Worm (Caenorhabditis elegans): ENCODE data around the gene W09G12.10.
"Not testable (repeated sequence)": the region's sequence is repeated elsewhere in the genome, so short reads cannot be mapped to it uniquely, and the experiment has no call there.

The W09G12.10 gene

DNA sequence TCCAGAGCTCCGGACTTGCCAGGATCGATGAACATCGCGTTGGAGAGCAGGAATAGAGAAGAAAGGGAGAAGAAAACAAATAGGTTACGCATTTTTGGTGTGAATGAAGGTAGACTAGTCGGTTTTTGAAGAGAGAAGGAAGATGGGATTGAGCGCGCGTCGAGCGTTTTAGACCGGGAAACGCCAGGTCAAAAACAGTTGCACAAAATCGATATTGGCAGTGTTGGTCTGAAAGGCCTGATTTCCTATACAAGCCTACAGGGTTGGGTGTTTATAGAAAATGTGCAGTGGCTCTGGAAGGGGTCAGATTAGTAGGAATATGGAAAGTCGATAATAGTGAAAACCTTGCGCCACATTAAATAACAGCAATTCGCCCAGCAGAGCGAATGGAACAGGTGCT, 16.2 kb downstream of the W09G12.10 start, which contains the start of gene dsl-2:
Gene dsl-2, minus strand, starts transcription at position 101 of the 400 bp plus-strand sequence.
- TF ChIP-seq rnt-1 (tag; optimal IDR thresholded peaks at IDR 0.05) (no peak), nhr-85 (tag) (peak; percentile 6)

DNA sequence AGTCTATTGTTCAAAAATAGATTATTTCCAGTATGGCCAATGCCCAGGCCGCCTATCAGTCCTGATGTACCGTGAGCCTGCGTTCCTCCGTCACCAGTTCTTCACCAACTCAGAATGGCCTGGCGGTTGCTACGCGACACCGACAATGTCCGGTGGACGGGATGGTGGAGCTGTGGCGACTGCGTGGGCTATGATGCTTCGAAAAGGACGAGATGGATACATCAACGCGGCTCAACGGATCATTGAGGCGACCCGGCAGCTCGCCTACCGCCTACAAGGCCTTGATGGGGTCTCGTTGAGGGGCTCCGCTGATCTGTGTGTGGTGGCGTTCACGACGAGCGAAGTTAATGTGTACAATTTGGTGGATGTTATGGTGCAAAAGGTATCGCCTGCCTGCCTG, 21.6 kb downstream of the W09G12.10 start:
- TF ChIP-seq nhr-237 (tag; optimal IDR thresholded peaks at IDR 0.05) (no peak), dsc-1 (tag; optimal IDR thresholded peaks at IDR 0.05) (no peak), tlp-1 (tag; optimal IDR thresholded peaks at IDR 0.05) (no peak), pqm-1 (tag; optimal IDR thresholded peaks at IDR 0.05) (no peak), nhr-90 (tag; optimal IDR thresholded peaks at IDR 0.05; ENCODE audit: poor library complexity) (no peak), mab-9 (GFP tag; IDR thresholded peaks at IDR 0.05) (no peak), ets-5 (GFP tag; IDR thresholded peaks at IDR 0.05) (no peak), vab-15 (tag; optimal IDR thresholded peaks at IDR 0.05) (no peak), ztf-11 (tag; optimal IDR thresholded peaks at IDR 0.05) (no peak), jun-1 (tag; optimal IDR thresholded peaks at IDR 0.05) (no peak), C16A3.4 (tag; optimal IDR thresholded peaks at IDR 0.05) (no peak), skn-1 (tag; optimal IDR thresholded peaks at IDR 0.05) (no peak), hpl-2 (GFP tag; optimal IDR thresholded peaks at IDR 0.05) (no peak), ama-1 (optimal IDR thresholded peaks at IDR 0.05) (no peak)

DNA sequence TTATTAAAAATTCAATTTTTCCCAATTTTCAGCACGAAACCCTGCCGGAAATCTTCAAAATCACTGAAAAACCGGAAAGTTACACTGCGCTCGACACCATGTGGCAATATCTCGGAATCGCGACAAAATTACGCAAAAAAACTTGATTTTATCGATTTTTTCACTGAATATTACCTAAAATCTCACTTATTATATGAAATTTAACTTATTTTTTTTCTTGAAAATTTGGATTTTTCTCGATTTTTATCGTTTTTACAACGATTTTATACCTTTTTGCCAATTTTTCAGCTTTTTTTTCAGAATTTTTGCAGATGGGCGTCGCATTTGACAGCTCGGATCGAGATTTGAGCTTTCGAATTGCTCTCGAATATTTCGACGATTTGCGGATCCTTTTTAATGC, 28.3 kb downstream of the W09G12.10 start, which contains the start of gene spl-3:
Gene spl-3, plus strand, starts transcription at position 301 of the 400 bp plus-strand sequence.
- no peak for TF ChIP-seq ces-1 (GFP tag; optimal IDR thresholded peaks at IDR 0.05)
- no peak for TF ChIP-seq Y116A8C.19 (tag; optimal IDR thresholded peaks at IDR 0.05; ENCODE audit: borderline replicate concordance)
- TF ChIP-seq hpl-2 (GFP tag; optimal IDR thresholded peaks at IDR 0.05) = no peak
- TF ChIP-seq alr-1 (tag; optimal IDR thresholded peaks at IDR 0.05; ENCODE audit: borderline replicate concordance) = no peak
- no peak for TF ChIP-seq unc-130 (tag; optimal IDR thresholded peaks at IDR 0.05)
- TF ChIP-seq hlh-4 (tag; optimal IDR thresholded peaks at IDR 0.05) = no peak
- TF ChIP-seq fos-1 (tag; optimal IDR thresholded peaks at IDR 0.05) = no peak
- TF ChIP-seq isw-1 (GFP tag; IDR thresholded peaks at IDR 0.05) = no peak
- TF ChIP-seq elt-3 (tag; optimal IDR thresholded peaks at IDR 0.05) = no peak
- TF ChIP-seq sptf-1 (tag; optimal IDR thresholded peaks at IDR 0.05) = no peak
- no peak for TF ChIP-seq snpc-4 (tag; optimal IDR thresholded peaks at IDR 0.05)
- TF ChIP-seq mef-2 (tag; optimal IDR thresholded peaks at IDR 0.05) = no peak
- no peak for TF ChIP-seq jun-1 (tag; optimal IDR thresholded peaks at IDR 0.05)
- TF ChIP-seq unc-30 (tag; optimal IDR thresholded peaks at IDR 0.05) = no peak
- no peak for TF ChIP-seq nhr-85 (tag)
- TF ChIP-seq skn-1 (tag; optimal IDR thresholded peaks at IDR 0.05) = no peak
- TF ChIP-seq mab-9 (GFP tag; IDR thresholded peaks at IDR 0.05) = no peak
- no peak for TF ChIP-seq unc-62 (GFP tag; optimal IDR thresholded peaks at IDR 0.05)
- no peak for TF ChIP-seq lin-14 (GFP tag; optimal IDR thresholded peaks at IDR 0.05)
- TF ChIP-seq C34B4.2 (tag; optimal IDR thresholded peaks at IDR 0.05) = no peak

ce11 chrIV:1187502-1187901, 33.6 kb downstream of the W09G12.10 start, which contains the start of gene mdt-20:
Gene mdt-20 (plus strand): TSS chrIV:1187802.
- TF ChIP-seq sox-4 (tag; optimal IDR thresholded peaks at IDR 0.05); egl-13 (tag; optimal IDR thresholded peaks at IDR 0.05); alr-1 (tag; optimal IDR thresholded peaks at IDR 0.05; ENCODE audit: borderline replicate concordance): not testable (repeated sequence)

DNA sequence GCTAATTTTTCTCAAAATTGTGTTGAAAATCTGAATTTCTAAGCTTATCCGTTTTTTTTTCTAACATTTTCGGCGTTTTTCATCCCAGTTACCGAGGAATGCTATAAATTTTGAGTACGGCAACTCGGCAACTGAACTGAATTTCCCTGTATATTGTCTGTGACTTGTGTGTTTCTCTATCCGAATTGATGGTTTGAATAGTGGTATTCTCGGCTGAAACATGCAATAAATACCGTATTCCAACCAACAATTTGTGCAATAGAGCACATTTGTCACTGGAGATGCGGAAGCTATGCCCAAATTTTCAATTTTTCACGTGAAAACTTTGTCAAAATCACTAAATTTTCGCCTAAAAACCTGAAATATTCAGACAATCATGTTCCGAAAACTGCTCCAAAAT, 38.8 kb downstream of the W09G12.10 start, which contains the start of gene rmif-2:
Gene rmif-2, plus strand, starts transcription at position 301 of the 400 bp plus-strand sequence.
- not testable (repeated sequence) for TF ChIP-seq unc-98 (GFP tag; IDR thresholded peaks at IDR 0.05); efl-3 (GFP tag; optimal IDR thresholded peaks at IDR 0.05); elt-2 (tag; optimal IDR thresholded peaks at IDR 0.05)
